Worm (Caenorhabditis elegans): Measurements from ENCODE around the gene C03B1.4.

C03B1.4 gene

DNA sequence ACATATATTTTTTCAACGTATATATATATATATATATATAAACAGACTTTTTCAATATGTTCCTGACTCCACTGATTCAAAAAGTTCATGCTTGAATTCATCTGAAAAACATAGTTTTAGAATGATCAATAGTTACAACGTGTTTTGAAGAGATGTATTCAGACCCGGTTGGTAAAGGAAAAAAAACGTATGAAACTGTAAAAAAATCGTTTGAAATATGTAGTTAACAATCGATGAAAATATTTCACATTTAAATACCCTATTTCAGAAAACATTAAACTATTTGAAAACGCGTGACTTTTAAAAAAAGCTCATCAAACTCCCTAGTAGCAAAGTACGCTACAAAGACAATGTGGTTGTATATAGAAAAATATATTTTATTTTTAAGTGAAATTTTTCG, 3.6 kb upstream of the C03B1.4 start, which contains the start of gene C03B1.14:
C03B1.14 (minus strand) TSS at position 101 of the 400 bp plus-strand sequence.
- TF ChIP-seq nhr-232 (tag; optimal IDR thresholded peaks at IDR 0.05) (no peak), elt-4 (tag; optimal IDR thresholded peaks at IDR 0.05) (no peak), odd-2 (tag; optimal IDR thresholded peaks at IDR 0.05) (no peak), pax-1 (tag; optimal IDR thresholded peaks at IDR 0.05) (no peak)

DNA sequence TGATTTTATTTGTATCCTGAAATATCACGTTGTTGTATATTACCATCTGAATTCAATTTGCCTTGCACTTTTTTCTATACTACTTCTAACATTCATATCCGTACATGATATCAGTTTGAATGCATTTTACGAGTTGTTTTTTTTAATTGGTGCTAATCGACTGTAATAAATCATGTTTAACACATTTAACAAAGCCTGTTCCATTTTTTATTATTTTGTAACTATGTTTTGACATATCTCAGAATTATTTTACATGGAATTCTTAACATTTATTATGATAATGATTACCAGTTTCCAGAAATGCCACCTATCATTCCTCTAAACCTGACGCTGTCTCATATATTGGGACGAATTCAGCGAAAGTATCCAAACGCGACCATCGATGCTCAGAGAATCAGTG, 1.4 kb downstream of the C03B1.4 start, which contains the start of gene C03B1.3:
C03B1.3 (plus strand) TSS at position 301 of the 400 bp plus-strand sequence.
- TF ChIP-seq ceh-48 (tag; optimal IDR thresholded peaks at IDR 0.05) (no peak), pros-1 (tag; optimal IDR thresholded peaks at IDR 0.05) (no peak), hlh-6 (tag; optimal IDR thresholded peaks at IDR 0.05) (no peak), ttx-3 (tag; optimal IDR thresholded peaks at IDR 0.05) (no peak), odd-2 (tag; optimal IDR thresholded peaks at IDR 0.05) (no peak), fkh-10 (GFP tag; optimal IDR thresholded peaks at IDR 0.05) (no peak), Y22D7AL.16 (tag; optimal IDR thresholded peaks at IDR 0.05) (no peak), pax-1 (tag; optimal IDR thresholded peaks at IDR 0.05) (no peak), ceh-22 (tag; optimal IDR thresholded peaks at IDR 0.05) (no peak), ztf-16 (tag; optimal IDR thresholded peaks at IDR 0.05) (no peak)

DNA sequence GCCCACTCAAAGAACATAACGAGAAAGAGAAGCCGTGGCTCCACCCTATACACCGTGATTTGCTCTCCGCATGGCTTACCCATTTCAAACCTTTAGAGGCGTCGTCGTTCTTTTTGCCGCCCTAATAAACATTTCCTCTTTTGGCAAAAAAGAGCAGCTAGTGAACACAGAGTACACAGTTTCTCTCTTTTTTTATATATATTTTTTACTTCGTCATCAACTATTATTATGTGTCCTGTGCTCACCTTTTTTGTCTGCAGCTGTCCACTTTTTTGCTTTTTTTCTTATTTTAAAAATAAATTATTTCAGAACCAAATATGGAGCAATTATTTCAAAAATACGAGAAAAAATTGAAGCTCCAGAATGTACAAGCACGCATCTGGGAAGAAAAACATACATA, 5.4 kb downstream of the C03B1.4 start, which contains the start of gene C03B1.2:
C03B1.2 (plus strand) TSS at position 301 of the 400 bp plus-strand sequence.
- TF ChIP-seq pag-3 (tag; optimal IDR thresholded peaks at IDR 0.05; ENCODE audit: borderline replicate concordance) (no peak), pros-1 (tag; optimal IDR thresholded peaks at IDR 0.05) (no peak), syd-9 (tag; optimal IDR thresholded peaks at IDR 0.05) (no peak), pax-1 (tag; optimal IDR thresholded peaks at IDR 0.05) (no peak), K02D7.2 (tag; optimal IDR thresholded peaks at IDR 0.05) (no peak), dmd-4 (tag; optimal IDR thresholded peaks at IDR 0.05; ENCODE audit: borderline replicate concordance) (no peak), hlh-30 (tag; optimal IDR thresholded peaks at IDR 0.05; ENCODE audit: insufficient read depth) (no peak), ceh-18 (tag; optimal IDR thresholded peaks at IDR 0.05) (no peak), ztf-16 (tag; optimal IDR thresholded peaks at IDR 0.05) (no peak), rnt-1 (tag; optimal IDR thresholded peaks at IDR 0.05) (no peak), ref-2 (tag; optimal IDR thresholded peaks at IDR 0.05) (no peak), ceh-31 (tag; optimal IDR thresholded peaks at IDR 0.05) (no peak), sox-4 (tag; optimal IDR thresholded peaks at IDR 0.05) (no peak), pha-4 (tag; optimal IDR thresholded peaks at IDR 0.05) (no peak), ahr-1 (tag; optimal IDR thresholded peaks at IDR 0.05) (no peak)

DNA sequence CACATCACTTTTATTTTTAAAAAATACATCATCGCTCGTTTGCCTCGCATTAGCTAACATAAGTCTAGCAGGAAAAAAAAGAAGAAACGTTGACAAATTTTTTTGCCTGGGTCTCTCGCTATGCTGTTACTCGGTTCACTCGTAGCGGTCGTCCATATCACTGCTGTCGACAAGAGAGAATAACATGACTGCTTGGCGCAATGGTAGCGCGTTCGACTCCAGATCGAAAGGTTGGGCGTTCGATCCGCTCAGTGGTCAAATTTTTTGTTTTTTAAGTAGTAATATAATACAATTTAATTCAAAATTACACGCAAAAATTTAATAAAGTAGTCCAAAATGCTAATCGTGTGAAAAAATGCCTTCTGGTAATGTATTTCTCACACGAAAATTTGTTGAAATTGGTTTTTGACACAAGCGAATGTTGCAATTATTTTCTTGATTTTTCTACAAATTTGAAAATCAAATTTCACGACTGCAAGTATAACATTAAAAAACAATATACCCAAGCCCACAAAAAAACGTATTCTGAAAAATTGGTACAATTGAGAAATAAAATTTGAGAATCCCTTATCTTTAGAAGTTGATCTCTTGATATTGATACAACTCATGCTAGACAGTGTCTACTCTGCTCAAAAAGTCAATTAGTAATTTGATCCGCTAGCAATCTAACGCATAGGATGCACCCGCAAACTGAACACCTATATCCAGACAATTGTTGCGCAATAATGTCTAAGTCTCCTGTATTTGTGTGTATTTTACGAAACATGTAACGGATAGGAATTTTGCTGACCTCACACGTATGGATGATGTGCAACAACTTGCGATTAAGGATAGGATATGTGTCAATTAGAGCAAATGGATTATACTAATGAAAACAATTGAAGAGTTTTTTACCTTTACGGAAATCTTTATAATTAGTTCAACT, 7.2 kb downstream of the C03B1.4 start:
- TF ChIP-seq dmd-4 (tag; optimal IDR thresholded peaks at IDR 0.05; ENCODE audit: borderline replicate concordance) (peak; percentile 50), mec-3 (tag; optimal IDR thresholded peaks at IDR 0.05; ENCODE audit: borderline replicate concordance) (no peak), pha-2 (tag; optimal IDR thresholded peaks at IDR 0.05) (peak; percentile 68), che-1 (tag; optimal IDR thresholded peaks at IDR 0.05) (peak; percentile 80), dve-1 (tag; optimal IDR thresholded peaks at IDR 0.05) (peak; percentile 26), fkh-10 (GFP tag; optimal IDR thresholded peaks at IDR 0.05) (no peak), hlh-13 (GFP tag; optimal IDR thresholded peaks at IDR 0.05) (peak; percentile 43), odd-2 (tag; optimal IDR thresholded peaks at IDR 0.05) (no peak), pat-9 (tag; optimal IDR thresholded peaks at IDR 0.05) (peak; percentile 68), ama-1 (optimal IDR thresholded peaks at IDR 0.05) (no peak), hlh-30 (tag; optimal IDR thresholded peaks at IDR 0.05; ENCODE audit: insufficient read depth) (no peak), unc-86 (tag; optimal IDR thresholded peaks at IDR 0.05) (peak; percentile 62), unc-55 (GFP tag; optimal IDR thresholded peaks at IDR 0.05) (no peak), pax-1 (tag; optimal IDR thresholded peaks at IDR 0.05) (no peak), lim-6 (tag; optimal IDR thresholded peaks at IDR 0.05) (no peak), C08G9.2 (tag; optimal IDR thresholded peaks at IDR 0.05) (peak; percentile 1), ceh-2 (tag; optimal IDR thresholded peaks at IDR 0.05) (peak; percentile 38), pag-3 (tag; optimal IDR thresholded peaks at IDR 0.05; ENCODE audit: borderline replicate concordance) (no peak), nfya-1 (tag; optimal IDR thresholded peaks at IDR 0.05) (peak; percentile 33), T23F11.4 (GFP tag; optimal IDR thresholded peaks at IDR 0.05) (peak; percentile 49), sox-2 (GFP tag; IDR thresholded peaks at IDR 0.05) (peak; percentile 68), pha-4 (tag; optimal IDR thresholded peaks at IDR 0.05) (no peak), ztf-16 (tag; optimal IDR thresholded peaks at IDR 0.05) (peak; percentile 61), ceh-9 (tag; optimal IDR thresholded peaks at IDR 0.05) (peak; percentile 42), ceh-6 (GFP tag; optimal IDR thresholded peaks at IDR 0.05) (peak; percentile 70), ceh-14 (tag; optimal IDR thresholded peaks at IDR 0.05) (peak; percentile 81), hlh-8 (tag; optimal IDR thresholded peaks at IDR 0.05) (peak; percentile 59)
